Worm (Caenorhabditis elegans): ENCODE results near the gene Y39A1A.18.

Y39A1A.18 gene

ce11 chrIII:10694294-10694693 lies at the start of gene Y39A1A.18, which contains the start of gene fmo-3:
Gene Y39A1A.18, minus strand, starts transcription at chrIII:10694485.
Gene fmo-3, plus strand, starts transcription at chrIII:10694681.
- no peak for TF ChIP-seq nhr-67 (tag; optimal IDR thresholded peaks at IDR 0.05)
- TF ChIP-seq nhr-23 (tag; optimal IDR thresholded peaks at IDR 0.05) = no peak
- TF ChIP-seq egl-27 (tag; optimal IDR thresholded peaks at IDR 0.05) = no peak
- TF ChIP-seq nhr-25 (tag; optimal IDR thresholded peaks at IDR 0.05) = no peak
- TF ChIP-seq R02D3.7 (tag; optimal IDR thresholded peaks at IDR 0.05) = no peak

ce11 chrIII:10742382-10742860 lies 48.1 kb upstream of the Y39A1A.18 start, which contains the start of the genes tbb-1 and rib-2:
Gene tbb-1, minus strand, starts transcription at chrIII:10742432.
Gene rib-2, plus strand, starts transcription at chrIII:10742810.
- TF ChIP-seq zag-1 (tag; optimal IDR thresholded peaks at IDR 0.05) (no peak), ama-1 (optimal IDR thresholded peaks at IDR 0.05) (peak; percentile 38), snpc-4 (tag; optimal IDR thresholded peaks at IDR 0.05) (peak; percentile 84), egl-5 (tag; optimal IDR thresholded peaks at IDR 0.05) (peak; percentile 100), pqm-1 (tag; optimal IDR thresholded peaks at IDR 0.05) (peak; percentile 88), ZK546.5 (tag; optimal IDR thresholded peaks at IDR 0.05) (no peak), pha-4 (tag; optimal IDR thresholded peaks at IDR 0.05) (peak; percentile 86), mml-1 (tag; optimal IDR thresholded peaks at IDR 0.05) (no peak), ztf-11 (tag; optimal IDR thresholded peaks at IDR 0.05) (no peak), R02D3.7 (tag; optimal IDR thresholded peaks at IDR 0.05) (peak; percentile 20), nhr-11 (tag; optimal IDR thresholded peaks at IDR 0.05) (no peak), ceh-9 (tag; optimal IDR thresholded peaks at IDR 0.05) (no peak), jun-1 (tag; optimal IDR thresholded peaks at IDR 0.05) (peak; percentile 95), unc-62 (GFP tag; optimal IDR thresholded peaks at IDR 0.05) (no peak), lsy-12 (tag; optimal IDR thresholded peaks at IDR 0.05) (peak; percentile 23), egl-27 (tag; optimal IDR thresholded peaks at IDR 0.05) (peak; percentile 38), fos-1 (tag; optimal IDR thresholded peaks at IDR 0.05) (peak; percentile 98), skn-1 (tag; optimal IDR thresholded peaks at IDR 0.05) (peak; percentile 43), ceh-28 (tag; optimal IDR thresholded peaks at IDR 0.05) (peak; percentile 73), nhr-76 (tag; optimal IDR thresholded peaks at IDR 0.05) (no peak), ztf-4 (tag; optimal IDR thresholded peaks at IDR 0.05) (no peak), eor-1 (tag; optimal IDR thresholded peaks at IDR 0.05) (no peak), nhr-28 (tag; optimal IDR thresholded peaks at IDR 0.05) (no peak), hmg-11 (tag; optimal IDR thresholded peaks at IDR 0.05) (peak; percentile 77), nhr-43 (tag; optimal IDR thresholded peaks at IDR 0.05; ENCODE audit: poor library complexity, severe bottlenecking) (no peak), nhr-23 (tag; optimal IDR thresholded peaks at IDR 0.05) (peak; percentile 83), lin-15B (tag; optimal IDR thresholded peaks at IDR 0.05) (peak; percentile 93), nhr-77 (tag; optimal IDR thresholded peaks at IDR 0.05) (no peak), fkh-10 (GFP tag; optimal IDR thresholded peaks at IDR 0.05) (no peak), unc-39 (tag; optimal IDR thresholded peaks at IDR 0.05) (no peak), elt-3 (tag; optimal IDR thresholded peaks at IDR 0.05) (no peak), nfya-1 (tag; optimal IDR thresholded peaks at IDR 0.05; ENCODE audit: insufficient read depth) (peak; percentile 85), nhr-25 (tag; optimal IDR thresholded peaks at IDR 0.05) (peak; percentile 78), elt-2 (tag; optimal IDR thresholded peaks at IDR 0.05) (peak; percentile 97), lin-39 (tag; optimal IDR thresholded peaks at IDR 0.05) (peak; percentile 94)

ce11 chrIII:10740518-10740917 lies 46.2 kb upstream of the Y39A1A.18 start, which contains the start of gene K01G5.8:
Gene K01G5.8, minus strand, starts transcription at chrIII:10740772.
- TF ChIP-seq unc-62 (GFP tag; optimal IDR thresholded peaks at IDR 0.05) (no peak), ceh-9 (tag; optimal IDR thresholded peaks at IDR 0.05) (no peak), ztf-4 (tag; optimal IDR thresholded peaks at IDR 0.05) (no peak), fos-1 (tag; optimal IDR thresholded peaks at IDR 0.05) (no peak), ceh-82 (tag; optimal IDR thresholded peaks at IDR 0.05) (no peak), nhr-77 (tag; optimal IDR thresholded peaks at IDR 0.05) (no peak), mdl-1 (tag; optimal IDR thresholded peaks at IDR 0.05) (no peak), jun-1 (tag; optimal IDR thresholded peaks at IDR 0.05) (no peak), pqm-1 (tag; optimal IDR thresholded peaks at IDR 0.05) (no peak), fkh-2 (tag; optimal IDR thresholded peaks at IDR 0.05) (no peak), nhr-25 (tag; optimal IDR thresholded peaks at IDR 0.05) (no peak), R02D3.7 (tag; optimal IDR thresholded peaks at IDR 0.05) (no peak), lin-39 (tag; optimal IDR thresholded peaks at IDR 0.05) (no peak), sea-2 (GFP tag; optimal IDR thresholded peaks at IDR 0.05) (no peak), unc-39 (tag; optimal IDR thresholded peaks at IDR 0.05) (no peak), skn-1 (tag; optimal IDR thresholded peaks at IDR 0.05) (no peak), egl-5 (tag; optimal IDR thresholded peaks at IDR 0.05) (no peak), elt-2 (tag; optimal IDR thresholded peaks at IDR 0.05) (no peak), nhr-67 (tag; optimal IDR thresholded peaks at IDR 0.05) (no peak), zag-1 (tag; optimal IDR thresholded peaks at IDR 0.05) (no peak)
